Fruit fly (Drosophila melanogaster) whole organism, embryonic: ENCODE measurements around the gene mtsh.
A peak's percentile ranks its signal among the peaks of the same experiment; 100 is the strongest.

Source experiments
- Adf1 ChIP-seq: fragments of 200-800 bp; sonication (Bioruptor generic); IDR thresholded peaks from 2 replicates; pipeline ENCODE4 v1.3.6; 2022; ENCODE audit warnings: missing biosample characterization, missing genetic modification characterization
- Atf3 ChIP-seq: fragments of 200-800 bp; sonication (Bioruptor generic); optimal IDR thresholded peaks from 3 replicates; lab custom pipeline; 2016; ENCODE audit warnings: missing biosample characterization, missing genetic modification characterization
- CG10209 ChIP-seq: fragments of 200-800 bp; sonication (Bioruptor generic); optimal IDR thresholded peaks from 3 replicates; lab custom pipeline; 2017; ENCODE audit warnings: missing biosample characterization, mild to moderate bottlenecking, missing genetic modification characterization, missing genetic modification reagents
- CG12942 ChIP-seq: fragments of 200-800 bp; sonication (Bioruptor generic); optimal IDR thresholded peaks from 3 replicates; lab custom pipeline; 2016; ENCODE audit warnings: missing biosample characterization, missing genetic modification characterization
- CG14860 ChIP-seq: fragments of 200-800 bp; sonication (Bioruptor generic); IDR thresholded peaks from 3 replicates; pipeline ENCODE4 v1.3.6; 2022; ENCODE audit warnings: missing biosample characterization, missing genetic modification characterization; ENCODE audit not compliant: partially characterized antibody
- CG14965 ChIP-seq: fragments of 200-800 bp; sonication (Bioruptor generic); optimal IDR thresholded peaks from 2 replicates; lab custom pipeline; 2016; ENCODE audit warnings: missing biosample characterization, missing genetic modification characterization, borderline replicate concordance
- CG17385 ChIP-seq: fragments of 200-800 bp; sonication (Bioruptor generic); optimal IDR thresholded peaks from 3 replicates; lab custom pipeline; 2018; ENCODE audit warnings: missing biosample characterization, mild to moderate bottlenecking, missing genetic modification characterization
- CG2712 ChIP-seq: fragments of 200-800 bp; optimal IDR thresholded peaks from 3 replicates; lab custom pipeline; 2019; ENCODE audit warnings: missing biosample characterization, mild to moderate bottlenecking, missing genetic modification characterization, moderate library complexity
- CG30020 ChIP-seq: fragments of 200-800 bp; optimal IDR thresholded peaks from 2 replicates; lab custom pipeline; 2019; ENCODE audit warnings: missing biosample characterization, mild to moderate bottlenecking, missing genetic modification characterization, moderate library complexity
- CG34422 ChIP-seq: fragments of 200-800 bp; sonication (Bioruptor generic); IDR thresholded peaks from 3 replicates; pipeline ENCODE4 v1.3.6; 2022; ENCODE audit warnings: missing biosample characterization, missing genetic modification characterization
- CG3726 ChIP-seq: fragments of 200-800 bp; sonication (Bioruptor generic); IDR thresholded peaks from 3 replicates; pipeline ENCODE4, ENCODE4 v1.3.6; 2022; ENCODE audit warnings: missing biosample characterization, missing genetic modification characterization
- CG3838 ChIP-seq: fragments of 200-800 bp; sonication (Bioruptor generic); optimal IDR thresholded peaks from 3 replicates; lab custom pipeline; 2016; ENCODE audit warnings: missing biosample characterization, missing genetic modification characterization
- CG4707 ChIP-seq: fragments of 200-800 bp; sonication (Bioruptor generic); optimal IDR thresholded peaks from 2 replicates; lab custom pipeline; 2018; ENCODE audit warnings: missing biosample characterization, mild to moderate bottlenecking, missing genetic modification characterization, moderate library complexity
- CG4820 ChIP-seq: fragments of 200-800 bp; sonication (Bioruptor generic); optimal IDR thresholded peaks from 3 replicates; lab custom pipeline; 2016; ENCODE audit warnings: missing biosample characterization, missing genetic modification characterization
- CG4854 ChIP-seq: fragments of 200-800 bp; sonication (Bioruptor generic); optimal IDR thresholded peaks from 2 replicates; lab custom pipeline; 2016; ENCODE audit warnings: missing biosample characterization, missing genetic modification characterization, inconsistent platforms
- CG6175 ChIP-seq: fragments of 200-800 bp; sonication (Bioruptor generic); IDR thresholded peaks from 3 replicates; pipeline ENCODE4 v1.3.6; 2022; ENCODE audit warnings: missing biosample characterization, missing genetic modification characterization
- CG6854 ChIP-seq: fragments of 200-800 bp; sonication (Bioruptor generic); optimal IDR thresholded peaks from 3 replicates; lab custom pipeline; 2017; ENCODE audit warnings: missing biosample characterization, mild to moderate bottlenecking, missing genetic modification characterization
- CG7357 ChIP-seq: fragments of 200-800 bp; sonication (Bioruptor generic); IDR thresholded peaks from 3 replicates; pipeline ENCODE4 v1.3.6; 2022; ENCODE audit warnings: missing biosample characterization, missing genetic modification characterization
- CG7786 ChIP-seq: fragments of 200-800 bp; sonication (Bioruptor generic); optimal IDR thresholded peaks from 2 replicates; lab custom pipeline; 2016; ENCODE audit warnings: missing biosample characterization, missing genetic modification characterization
- CG8089 ChIP-seq: fragments of 200-800 bp; sonication (Bioruptor generic); optimal IDR thresholded peaks from 3 replicates; lab custom pipeline; 2016; ENCODE audit warnings: missing biosample characterization, missing genetic modification characterization
- CG8281 ChIP-seq: fragments of 200-800 bp; sonication (Bioruptor generic); optimal IDR thresholded peaks from 2 replicates; lab custom pipeline; 2018; ENCODE audit warnings: missing biosample characterization, mild to moderate bottlenecking, missing genetic modification characterization, moderate library complexity
- CG9609 ChIP-seq: fragments of 200-800 bp; sonication (Bioruptor generic); optimal IDR thresholded peaks from 3 replicates; lab custom pipeline; 2016; ENCODE audit warnings: missing biosample characterization, missing genetic modification characterization
- CkIIα-i1 ChIP-seq: fragments of 200-800 bp; sonication (Bioruptor generic); IDR thresholded peaks from 2 replicates; pipeline ENCODE4 v1.3.6; 2022; ENCODE audit warnings: missing biosample characterization, missing genetic modification characterization
- Ets65A ChIP-seq: fragments of 200-800 bp; sonication (Bioruptor generic); peaks from one replicate; lab custom pipeline; 2016; ENCODE audit warnings: missing biosample characterization, missing genetic modification characterization
- HLH3B ChIP-seq: fragments of 200-800 bp; sonication (Bioruptor generic); IDR thresholded peaks from 2 replicates; pipeline ENCODE4 v1.3.6; 2022; ENCODE audit warnings: missing biosample characterization, missing genetic modification characterization
- Hand ChIP-seq: fragments of 200-800 bp; sonication (Bioruptor generic); optimal IDR thresholded peaks from 2 replicates; lab custom pipeline; 2017; ENCODE audit warnings: mild to moderate bottlenecking, missing biosample characterization, missing genetic modification reagents, missing genetic modification characterization
- Hr39 ChIP-seq: fragments of >200 bp; optimal IDR thresholded peaks from 2 replicates; lab custom pipeline; 2017
- MESR4 ChIP-seq: fragments of 200-800 bp; sonication (Bioruptor generic); optimal IDR thresholded peaks from 2 replicates; lab custom pipeline; 2018; ENCODE audit warnings: missing biosample characterization, mild to moderate bottlenecking, missing genetic modification characterization, moderate library complexity
- Usf ChIP-seq: fragments of 200-800 bp; sonication (Bioruptor generic); optimal IDR thresholded peaks from 2 replicates; lab custom pipeline; 2017; ENCODE audit warnings: missing genotype, missing biosample characterization, missing genetic modification characterization
- ab ChIP-seq: fragments of 200-800 bp; sonication (Bioruptor generic); optimal IDR thresholded peaks from 2 replicates; lab custom pipeline; 2016; ENCODE audit warnings: missing biosample characterization, missing genetic modification characterization
- ap ChIP-seq: fragments of 200-800 bp; sonication (Bioruptor generic); IDR thresholded peaks from 2 replicates; pipeline ENCODE4 v1.3.6; 2022; ENCODE audit warnings: missing biosample characterization, missing genetic modification characterization
- ash1 ChIP-seq: fragments of 200-800 bp; sonication (Bioruptor generic); optimal IDR thresholded peaks from 2 replicates; lab custom pipeline; 2018; ENCODE audit warnings: missing biosample characterization, mild to moderate bottlenecking, missing genetic modification characterization
- cad ChIP-seq: fragments of >200 bp; optimal IDR thresholded peaks from 2 replicates; lab custom pipeline; 2017; ENCODE audit warnings: missing biosample characterization, missing genetic modification characterization
- exex ChIP-seq: fragments of 200-800 bp; sonication (Bioruptor generic); optimal IDR thresholded peaks from 4 replicates; lab custom pipeline; 2018; ENCODE audit warnings: missing biosample characterization, mild to moderate bottlenecking, missing genetic modification characterization, moderate library complexity
- eyg ChIP-seq: fragments of 200-800 bp; sonication (Bioruptor generic); optimal IDR thresholded peaks from 3 replicates; lab custom pipeline; 2016; ENCODE audit warnings: missing biosample characterization, missing genetic modification characterization
- grn ChIP-seq: fragments of 200-800 bp; sonication (Bioruptor generic); optimal IDR thresholded peaks from 3 replicates; lab custom pipeline; 2017; ENCODE audit warnings: missing biosample characterization, missing genetic modification characterization
- kah ChIP-seq: fragments of 200-800 bp; sonication (Bioruptor generic); optimal IDR thresholded peaks from 2 replicates; lab custom pipeline; 2018; ENCODE audit warnings: missing biosample characterization, mild to moderate bottlenecking, missing genetic modification characterization
- mirr ChIP-seq: fragments of 200-800 bp; sonication (Bioruptor generic); optimal IDR thresholded peaks from 3 replicates; lab custom pipeline; 2018; ENCODE audit warnings: missing biosample characterization, mild to moderate bottlenecking, missing genetic modification characterization
- nerfin-1 ChIP-seq: fragments of 200-800 bp; sonication (Bioruptor generic); optimal IDR thresholded peaks from 3 replicates; lab custom pipeline; 2019; ENCODE audit warnings: missing biosample characterization, mild to moderate bottlenecking, missing genetic modification characterization, moderate library complexity
- pan ChIP-seq, 4 experiments: fragments of >200 bp in 3 of 4; fragments of 200-800 bp in 1 of 4; sonication (Bioruptor generic) in 1 of 4; optimal IDR thresholded peaks in 3 of 4; IDR thresholded peaks in 1 of 4; 2 replicates each; pipeline versions ENCODE4 v1.3.6 to Lab custom; 2017 to 2022; ENCODE audit warnings: missing biosample characterization in 2 of 4, missing genetic modification characterization in 2 of 4, mixed read lengths in 1 of 4
- salm ChIP-seq: fragments of 200-800 bp; sonication (Bioruptor generic); optimal IDR thresholded peaks from 2 replicates; lab custom pipeline; 2018; ENCODE audit warnings: missing biosample characterization, mild to moderate bottlenecking, missing genetic modification characterization
- schlank ChIP-seq: fragments of 200-800 bp; sonication (Bioruptor generic); optimal IDR thresholded peaks from 2 replicates; lab custom pipeline; 2018; ENCODE audit warnings: missing biosample characterization, mild to moderate bottlenecking, missing genetic modification characterization
- sens-2 ChIP-seq: fragments of 200-800 bp; sonication (Bioruptor generic); IDR thresholded peaks from 2 replicates; pipeline ENCODE4 v1.3.6; 2022; ENCODE audit warnings: missing biosample characterization, missing genetic modification characterization
- slbo ChIP-seq: fragments of 200-800 bp; sonication (Bioruptor generic); IDR thresholded peaks from 2 replicates; pipeline ENCODE4 v1.3.6; 2022; ENCODE audit warnings: missing biosample characterization, missing genetic modification characterization
- sqz ChIP-seq: fragments of 200-800 bp; sonication (Bioruptor generic); optimal IDR thresholded peaks from 3 replicates; lab custom pipeline; 2018; ENCODE audit warnings: missing biosample characterization, mild to moderate bottlenecking, missing genetic modification characterization
- stwl ChIP-seq: fragments of 200-800 bp; sonication (Bioruptor generic); optimal IDR thresholded peaks from 3 replicates; lab custom pipeline; 2018; ENCODE audit warnings: missing biosample characterization, mild to moderate bottlenecking, missing genetic modification characterization, moderate library complexity
- tap ChIP-seq: fragments of 200-800 bp; optimal IDR thresholded peaks from 3 replicates; lab custom pipeline; 2019; ENCODE audit warnings: missing biosample characterization, mild to moderate bottlenecking, missing genetic modification characterization, moderate library complexity
- trem ChIP-seq: fragments of 200-800 bp; optimal IDR thresholded peaks from 3 replicates; lab custom pipeline; 2019; ENCODE audit warnings: missing biosample characterization, mild to moderate bottlenecking, missing genetic modification characterization, moderate library complexity
- unc-4 ChIP-seq: fragments of 200-800 bp; sonication (Bioruptor generic); IDR thresholded peaks from 2 replicates; pipeline ENCODE4 v1.3.6; 2022; ENCODE audit warnings: missing biosample characterization, missing genetic modification characterization; ENCODE audit not compliant: partially characterized antibody
- vvl ChIP-seq: fragments of 200-800 bp; sonication (Bioruptor generic); IDR thresholded peaks from 2 replicates; pipeline ENCODE4 v1.3.6; 2022; ENCODE audit warnings: missing biosample characterization, missing genetic modification characterization

The mtsh gene

dm6 chr2L:8277561-8278201 is 42.0 kb downstream of the mtsh start (continued):
- TF ChIP-seq MESR4 (GFP tag; lab: Kevin White, UChicago) (peak; percentile 57), Ets65A (GFP tag; lab: Kevin White, UChicago) (peak; percentile 98), ash1 (peak; percentile 63), exex (tag; lab: Kevin White, UChicago) (peak; percentile 77), CG6854 (GFP tag; lab: Kevin White, UChicago) (peak; percentile 93), CG14965 (GFP tag; lab: Kevin White, UChicago) (peak; percentile 68), cad (GFP tag; lab: Kevin White, UChicago) (no peak), CG3726 (GFP tag; lab: Robert Waterston, UW) (peak; percentile 98), mirr (GFP tag; lab: Kevin White, UChicago) (peak; percentile 45), CG7786 (GFP tag; lab: Kevin White, UChicago) (peak; percentile 75), HLH3B (peak; percentile 99), Hr39 (lab: Kevin White, UChicago) (no peak), sqz (GFP tag; lab: Kevin White, UChicago) (peak; percentile 98), CG7357 (GFP tag; lab: Robert Waterston, UW) (peak; percentile 93), CG34422 (GFP tag; lab: Robert Waterston, UW) (peak; percentile 99), CG4820 (GFP tag; lab: Kevin White, UChicago) (peak; percentile 98), kah (peak; percentile 95), CG30020 (peak; percentile 67), grn (GFP tag; lab: Kevin White, UChicago) (peak; percentile 86), slbo (GFP tag; lab: Robert Waterston, UW) (peak; percentile 97), ap (peak; percentile 99), eyg (peak; percentile 72), pan (optimal IDR thresholded peaks at IDR 0.05; lab: Kevin White, UChicago) (no peak), pan (GFP tag; optimal IDR thresholded peaks at IDR 0.05 in 1 of 2, IDR thresholded peaks at IDR 0.05 in 1 of 2) (peak in 1 of 2 experiments; percentile 99), CG14860 (GFP tag; lab: Robert Waterston, UW) (no peak), trem (peak; percentile 94), unc-4 (GFP tag; lab: Robert Waterston, UW) (no peak), CG9609 (peak; percentile 72), ab (GFP tag; lab: Kevin White, UChicago) (no peak), tap (peak; percentile 93), salm (tag; lab: Kevin White, UChicago) (peak; percentile 97), schlank (tag; lab: Kevin White, UChicago) (peak; percentile 79), CG3838 (peak; percentile 95), CkIIα-i1 (GFP tag; lab: Robert Waterston, UW) (peak; percentile 78; the same call in 1 of the 2 replicates), CG8089 (GFP tag; lab: Kevin White, UChicago) (peak; percentile 91), Atf3 (GFP tag; lab: Kevin White, UChicago) (peak; percentile 87), CG10209 (GFP tag; lab: Kevin White, UChicago) (peak; percentile 97), CG17385 (peak; percentile 96), CG8281 (peak; percentile 88), CG2712 (tag; lab: Kevin White, UChicago) (peak; percentile 98), Hand (GFP tag; lab: Kevin White, UChicago) (peak; percentile 90), sens-2 (GFP tag; lab: Robert Waterston, UW) (peak; percentile 98), CG6175 (GFP tag; lab: Robert Waterston, UW) (peak; percentile 95), CG12942 (GFP tag; lab: Kevin White, UChicago) (peak; percentile 97), vvl (GFP tag; lab: Robert Waterston, UW) (peak; percentile 100), Adf1 (peak; percentile 79), Usf (GFP tag; lab: Kevin White, UChicago) (peak; percentile 88), CG4707 (GFP tag; lab: Kevin White, UChicago) (peak; percentile 95), stwl (tag; lab: Kevin White, UChicago) (peak; percentile 90), nerfin-1 (tag; lab: Kevin White, UChicago) (peak; percentile 97), CG4854 (GFP tag; lab: Kevin White, UChicago) (peak; percentile 90)
